Fruit fly (Drosophila melanogaster): ENCODE data around the gene alphaTub85E.

The alphaTub85E gene

dm6 chr3R:9703273-9703672 is 29.8 kb downstream of the alphaTub85E start:
- TF ChIP-seq CG10669 (GFP tag; optimal IDR thresholded peaks at IDR 0.05) (no peak), Blimp-1 (GFP tag; optimal IDR thresholded peaks at IDR 0.05) (peak; percentile 55)

dm6 chr3R:9702567-9702966 is 30.5 kb downstream of the alphaTub85E start:
- TF ChIP-seq vri (GFP tag; optimal IDR thresholded peaks at IDR 0.05) (peak; percentile 55), Ets21C (GFP tag; optimal IDR thresholded peaks at IDR 0.05) (peak; percentile 13), CG16779 (tag; optimal IDR thresholded peaks at IDR 0.05) (peak; percentile 9), CG11902 (GFP tag; optimal IDR thresholded peaks at IDR 0.05) (no peak), CG10669 (GFP tag; optimal IDR thresholded peaks at IDR 0.05) (peak; percentile 41), cyc (GFP tag; optimal IDR thresholded peaks at IDR 0.05) (peak; percentile 38), acj6 (GFP tag; optimal IDR thresholded peaks at IDR 0.05) (no peak), CG9139 (GFP tag; optimal IDR thresholded peaks at IDR 0.05) (no peak), Lpt (GFP tag; optimal IDR thresholded peaks at IDR 0.05) (peak; percentile 54), topi (GFP tag; optimal IDR thresholded peaks at IDR 0.05) (peak; percentile 53), Sox14 (GFP tag; optimal IDR thresholded peaks at IDR 0.05) (peak; percentile 59), dsx (GFP tag; optimal IDR thresholded peaks at IDR 0.05; ENCODE audit: poor library complexity, severe bottlenecking) (no peak), Hr39 (GFP tag; optimal IDR thresholded peaks at IDR 0.05) (peak; percentile 58), salr (GFP tag; optimal IDR thresholded peaks at IDR 0.05) (peak in 1 of 2 experiments; percentile 40), OdsH (GFP tag; optimal IDR thresholded peaks at IDR 0.05) (peak; percentile 73), CG10631 (GFP tag; optimal IDR thresholded peaks at IDR 0.05) (peak; percentile 51), Gug (GFP tag; IDR thresholded peaks at IDR 0.05) (no peak), svp (GFP tag) (peak; percentile 73), CG11762 (GFP tag; optimal IDR thresholded peaks at IDR 0.05; ENCODE audit: insufficient read depth) (peak; percentile 64), spab (GFP tag; optimal IDR thresholded peaks at IDR 0.05) (no peak), Eip75B (GFP tag; optimal IDR thresholded peaks at IDR 0.05) (peak; percentile 41), fd59A (GFP tag; optimal IDR thresholded peaks at IDR 0.05) (no peak), Eip93F (GFP tag; optimal IDR thresholded peaks at IDR 0.05) (peak; percentile 27), Hr38 (GFP tag; optimal IDR thresholded peaks at IDR 0.05) (no peak), CG6792 (GFP tag; optimal IDR thresholded peaks at IDR 0.05) (peak; percentile 35), net (GFP tag; optimal IDR thresholded peaks at IDR 0.05) (peak; percentile 57), Smox (GFP tag; optimal IDR thresholded peaks at IDR 0.05) (no peak), Sox15 (GFP tag; optimal IDR thresholded peaks at IDR 0.05) (no peak), Blimp-1 (GFP tag; optimal IDR thresholded peaks at IDR 0.05) (no peak), CG6163 (GFP tag; IDR thresholded peaks at IDR 0.05) (no peak), Met (GFP tag; optimal IDR thresholded peaks at IDR 0.05) (peak; percentile 65), CG3032 (tag; optimal IDR thresholded peaks at IDR 0.05) (no peak), Eip78C (GFP tag) (peak; percentile 82), CG8632 (GFP tag; optimal IDR thresholded peaks at IDR 0.05) (peak; percentile 16), CG8319 (GFP tag; optimal IDR thresholded peaks at IDR 0.05) (no peak), fd85E (GFP tag; optimal IDR thresholded peaks at IDR 0.05) (no peak), CG34406 (GFP tag; optimal IDR thresholded peaks at IDR 0.05) (peak; percentile 42), CG6276 (GFP tag; optimal IDR thresholded peaks at IDR 0.05) (peak; percentile 80), CG4318 (GFP tag; optimal IDR thresholded peaks at IDR 0.05) (no peak), Sox102F (GFP tag; optimal IDR thresholded peaks at IDR 0.05) (peak; percentile 48), CG6808 (GFP tag; optimal IDR thresholded peaks at IDR 0.05) (no peak), CG1621 (tag; optimal IDR thresholded peaks at IDR 0.05) (no peak), Ets96B (tag; optimal IDR thresholded peaks at IDR 0.05) (peak; percentile 29), eg (GFP tag; IDR thresholded peaks at IDR 0.05) (no peak), CG15336 (GFP tag; IDR thresholded peaks at IDR 0.05) (no peak), CG11294 (GFP tag; IDR thresholded peaks at IDR 0.05) (no peak), CG6854 (GFP tag; optimal IDR thresholded peaks at IDR 0.05) (no peak), lz (GFP tag; optimal IDR thresholded peaks at IDR 0.05) (peak; percentile 57), CG7368 (GFP tag; optimal IDR thresholded peaks at IDR 0.05) (no peak), esn (GFP tag; optimal IDR thresholded peaks at IDR 0.05) (peak; percentile 64)
